Worm (Caenorhabditis elegans) whole organism, L3 larva: ENCODE measurements around the gene ZK1320.13.

Experiments used
- ZK546.5 ChIP-seq: sonication (generic microtip); optimal IDR thresholded peaks from 2 replicates; lab custom pipeline; 2017; ENCODE audit warnings: missing biosample characterization, missing genetic modification characterization
- ceh-28 ChIP-seq: fragments of 150-350 bp; optimal IDR thresholded peaks from 2 replicates; lab custom pipeline; 2014; ENCODE audit warnings: missing biosample characterization, missing genetic modification reagents, missing genetic modification characterization
- fkh-10 ChIP-seq: sonication (generic microtip); optimal IDR thresholded peaks from 2 replicates; lab custom pipeline; 2017; ENCODE audit warnings: missing biosample characterization, missing genetic modification reagents, missing genetic modification characterization
- nhr-25 ChIP-seq: sonication (generic microtip); optimal IDR thresholded peaks from 2 replicates; lab custom pipeline; 2017; ENCODE audit warnings: missing biosample characterization, missing genetic modification characterization
- skn-1 ChIP-seq: fragments of 150-350 bp; optimal IDR thresholded peaks from 2 replicates; lab custom pipeline; 2014; ENCODE audit warnings: missing biosample characterization, missing genetic modification characterization
- snpc-4 ChIP-seq: fragments of 150-350 bp; optimal IDR thresholded peaks from 2 replicates; lab custom pipeline; 2014; ENCODE audit warnings: missing biosample characterization, missing genetic modification characterization

DNA sequence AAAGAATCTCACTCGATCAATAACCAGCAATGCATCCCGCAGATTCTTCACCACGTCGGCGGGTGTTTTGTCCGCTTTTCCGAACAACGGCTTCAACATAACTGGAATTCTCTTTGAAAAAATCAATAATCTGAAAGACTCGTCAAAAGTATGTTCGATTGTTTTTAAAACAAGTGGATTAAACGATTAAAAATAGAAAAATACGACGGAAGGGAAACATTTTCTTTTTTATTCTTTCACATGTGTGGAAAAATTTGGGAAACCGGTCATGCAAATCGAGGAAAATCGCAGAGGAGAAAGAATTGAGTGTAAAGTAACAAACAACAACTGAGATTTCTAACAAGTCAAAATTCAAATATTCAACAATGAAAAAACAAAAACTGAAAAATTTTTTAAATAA, 23.0 kb downstream of the ZK1320.13 start, which contains the start of gene mop-25.2:
- TF ChIP-seq snpc-4 (tag; lab: Kevin White, UChicago): no peak
- TF ChIP-seq nhr-25 (tag; lab: Kevin White, UChicago): no peak
- TF ChIP-seq ceh-28 (tag; lab: Kevin White, UChicago): peak; percentile 17
- no peak for TF ChIP-seq skn-1
- no peak for TF ChIP-seq ZK546.5
- TF ChIP-seq fkh-10 (GFP tag; lab: Kevin White, UChicago): no peak
